Worm (Caenorhabditis elegans) whole organism, L4 larva: ENCODE data around the gene F49C12.6.

ENCODE experiments used
- aly-2 ChIP-seq: sonication (generic microtip); optimal IDR thresholded peaks from 2 replicates; lab custom pipeline; 2018; ENCODE audit warnings: missing biosample characterization, missing genetic modification characterization
- egl-27 ChIP-seq: sonication (generic microtip); optimal IDR thresholded peaks from 3 replicates; lab custom pipeline; 2017; ENCODE audit warnings: missing biosample characterization, missing genetic modification reagents, missing genetic modification characterization
- gei-8 ChIP-seq: fragments of 200-800 bp; sonication (Bioruptor generic); optimal IDR thresholded peaks from 2 replicates; lab custom pipeline; 2018; ENCODE audit warnings: mild to moderate bottlenecking, missing genetic modification characterization, missing compliant biosample characterization
- mxl-3 ChIP-seq: fragments of 200-800 bp; sonication (Bioruptor generic); optimal IDR thresholded peaks from 2 replicates; lab custom pipeline; 2018; ENCODE audit warnings: mild to moderate bottlenecking, missing genetic modification characterization, missing compliant biosample characterization
- spr-3 ChIP-seq: fragments of 200-800 bp; sonication (Bioruptor generic); optimal IDR thresholded peaks from 2 replicates; lab custom pipeline; 2018; ENCODE audit warnings: mild to moderate bottlenecking, missing genetic modification characterization, missing compliant biosample characterization
- unc-39 ChIP-seq: sonication (generic microtip); optimal IDR thresholded peaks from 2 replicates; lab custom pipeline; 2017; ENCODE audit warnings: missing biosample characterization, missing genetic modification characterization

- TF ChIP-seq egl-27 (tag; lab: Kevin White, UChicago) (no peak), aly-2 (tag; lab: Kevin White, UChicago) (no peak), gei-8 (GFP tag; lab: Kevin White, UChicago) (no peak), mxl-3 (GFP tag; lab: Kevin White, UChicago) (no peak), unc-39 (tag; lab: Kevin White, UChicago) (no peak), spr-3 (GFP tag; lab: Kevin White, UChicago) (no peak)
Observed at ce11 chrIV:9267581-9267980, 41.3 kb downstream of the F49C12.6 start.
